Fruit fly (Drosophila melanogaster) whole organism, embryonic: Measurements from ENCODE around the gene Gr64f.

Experiments
- Asciz ChIP-seq: fragments of 200-800 bp; sonication (Bioruptor generic); optimal IDR thresholded peaks from 2 replicates; lab custom pipeline; 2017; ENCODE audit warnings: missing biosample characterization, mild to moderate bottlenecking, missing genetic modification characterization, missing genetic modification reagents
- Blimp-1 ChIP-seq: fragments of 200-800 bp; sonication (Bioruptor generic); optimal IDR thresholded peaks from 3 replicates; lab custom pipeline; 2018; ENCODE audit warnings: missing biosample characterization, missing genetic modification characterization, mild to moderate bottlenecking, moderate library complexity, missing genetic modification reagents
- CG10147 ChIP-seq: fragments of 200-800 bp; sonication (Bioruptor generic); optimal IDR thresholded peaks from 2 replicates; lab custom pipeline; 2019; ENCODE audit warnings: missing biosample characterization, mild to moderate bottlenecking, missing genetic modification characterization, moderate library complexity
- CG10209 ChIP-seq: fragments of 200-800 bp; sonication (Bioruptor generic); optimal IDR thresholded peaks from 3 replicates; lab custom pipeline; 2017; ENCODE audit warnings: missing biosample characterization, mild to moderate bottlenecking, missing genetic modification characterization, missing genetic modification reagents
- CG12659 ChIP-seq: fragments of 200-800 bp; sonication (Bioruptor generic); optimal IDR thresholded peaks from 3 replicates; lab custom pipeline; 2017; ENCODE audit warnings: mild to moderate bottlenecking, missing biosample characterization, missing genetic modification reagents, missing genetic modification characterization
- CG13123 ChIP-seq: fragments of 200-800 bp; sonication (Bioruptor generic); optimal IDR thresholded peaks from 2 replicates; lab custom pipeline; 2016; ENCODE audit warnings: missing biosample characterization, missing genetic modification characterization
- CG14965 ChIP-seq: fragments of 200-800 bp; sonication (Bioruptor generic); optimal IDR thresholded peaks from 2 replicates; lab custom pipeline; 2016; ENCODE audit warnings: missing biosample characterization, missing genetic modification characterization, borderline replicate concordance
- CG18011 ChIP-seq: fragments of 200-800 bp; sonication (Bioruptor generic); optimal IDR thresholded peaks from 2 replicates; lab custom pipeline; 2017; ENCODE audit warnings: missing biosample characterization, missing genetic modification characterization, mild to moderate bottlenecking, moderate library complexity, missing genotype
- CG2875 ChIP-seq: fragments of 200-800 bp; sonication (Bioruptor generic); optimal IDR thresholded peaks from 2 replicates; lab custom pipeline; 2017; ENCODE audit warnings: missing biosample characterization, mild to moderate bottlenecking, missing genetic modification characterization, missing genetic modification reagents
- CG31365 ChIP-seq: fragments of 200-800 bp; sonication (Bioruptor generic); optimal IDR thresholded peaks from 2 replicates; lab custom pipeline; 2018; ENCODE audit warnings: missing biosample characterization, mild to moderate bottlenecking, missing genetic modification characterization
- CG33213 ChIP-seq: fragments of 200-800 bp; sonication (Bioruptor generic); optimal IDR thresholded peaks from 3 replicates; lab custom pipeline; 2016; ENCODE audit warnings: missing biosample characterization, missing genetic modification characterization
- CG34224 ChIP-seq: fragments of 200-800 bp; sonication (Bioruptor generic); IDR thresholded peaks from 3 replicates; pipeline ENCODE4 v1.3.6; 2022; ENCODE audit warnings: missing biosample characterization, missing genetic modification characterization; ENCODE audit not compliant: partially characterized antibody
- CG43689 ChIP-seq: fragments of 200-800 bp; sonication (Bioruptor generic); IDR thresholded peaks from 2 replicates; pipeline ENCODE4 v1.3.6; 2022; ENCODE audit warnings: missing biosample characterization, missing genetic modification characterization
- CG4424 ChIP-seq: fragments of 200-800 bp; sonication (Bioruptor generic); optimal IDR thresholded peaks from 3 replicates; lab custom pipeline; 2016; ENCODE audit warnings: missing biosample characterization, missing genetic modification characterization
- CG4854 ChIP-seq: fragments of 200-800 bp; sonication (Bioruptor generic); optimal IDR thresholded peaks from 2 replicates; lab custom pipeline; 2016; ENCODE audit warnings: missing biosample characterization, missing genetic modification characterization, inconsistent platforms
- CG8924 ChIP-seq: fragments of 200-800 bp; optimal IDR thresholded peaks from 3 replicates; lab custom pipeline; 2019; ENCODE audit warnings: missing biosample characterization, mild to moderate bottlenecking, missing genetic modification characterization, moderate library complexity
- CG9727 ChIP-seq: fragments of 200-800 bp; sonication (Bioruptor generic); optimal IDR thresholded peaks from 3 replicates; lab custom pipeline; 2017; ENCODE audit warnings: missing biosample characterization, mild to moderate bottlenecking, missing genetic modification characterization
- Dp ChIP-seq: fragments of 200-800 bp; sonication (Bioruptor generic); optimal IDR thresholded peaks from 2 replicates; lab custom pipeline; 2018; ENCODE audit warnings: missing biosample characterization, mild to moderate bottlenecking, missing genetic modification characterization, moderate library complexity
- E2f1 ChIP-seq: fragments of 200-800 bp; sonication (Bioruptor generic); IDR thresholded peaks from 2 replicates; pipeline ENCODE4 v1.3.6; 2022; ENCODE audit warnings: missing biosample characterization, missing genetic modification characterization
- Gsc ChIP-seq: fragments of 200-800 bp; sonication (Bioruptor generic); IDR thresholded peaks from 2 replicates; pipeline ENCODE4 v1.3.6; 2022; ENCODE audit warnings: missing biosample characterization, missing genetic modification characterization
- HLH54F ChIP-seq: fragments of 200-800 bp; sonication (Bioruptor generic); optimal IDR thresholded peaks from 3 replicates; lab custom pipeline; 2016; ENCODE audit warnings: missing biosample characterization, missing genetic modification characterization
- Hand ChIP-seq: fragments of 200-800 bp; sonication (Bioruptor generic); optimal IDR thresholded peaks from 2 replicates; lab custom pipeline; 2017; ENCODE audit warnings: mild to moderate bottlenecking, missing biosample characterization, missing genetic modification reagents, missing genetic modification characterization
- NC2β ChIP-seq: fragments of 200-800 bp; sonication (Bioruptor generic); optimal IDR thresholded peaks from 2 replicates; lab custom pipeline; 2016; ENCODE audit warnings: missing biosample characterization, missing genetic modification characterization
- Neu2 ChIP-seq: fragments of 200-800 bp; sonication (Bioruptor generic); optimal IDR thresholded peaks from 3 replicates; lab custom pipeline; 2016; ENCODE audit warnings: missing biosample characterization, missing genetic modification characterization, borderline replicate concordance
- PHDP ChIP-seq: fragments of 200-800 bp; sonication (Bioruptor generic); optimal IDR thresholded peaks from 3 replicates; lab custom pipeline; 2018; ENCODE audit warnings: missing biosample characterization, mild to moderate bottlenecking, missing genetic modification characterization, moderate library complexity
- Rfx ChIP-seq: fragments of 200-800 bp; sonication (Bioruptor generic); IDR thresholded peaks from 2 replicates; pipeline ENCODE4 v1.3.6; 2022; ENCODE audit warnings: missing biosample characterization, missing genetic modification characterization
- Rx ChIP-seq: fragments of 200-800 bp; sonication (Bioruptor generic); IDR thresholded peaks from 2 replicates; pipeline ENCODE4 v1.3.6; 2022; ENCODE audit warnings: missing biosample characterization, missing genetic modification characterization
- Scr ChIP-seq: fragments of 200-800 bp; sonication (Bioruptor generic); IDR thresholded peaks from 2 replicates; pipeline ENCODE4 v1.3.6; 2022; ENCODE audit warnings: missing biosample characterization, missing genetic modification characterization; ENCODE audit not compliant: partially characterized antibody
- Sin3A ChIP-seq: fragments of >200 bp; optimal IDR thresholded peaks from 2 replicates; lab custom pipeline; 2018
- Sox100B ChIP-seq: fragments of 200-800 bp; sonication (Bioruptor generic); optimal IDR thresholded peaks from 3 replicates; lab custom pipeline; 2018; ENCODE audit warnings: missing biosample characterization, mild to moderate bottlenecking, missing genetic modification characterization
- Tbp ChIP-seq: fragments of >200 bp; optimal IDR thresholded peaks from 2 replicates; lab custom pipeline; 2018; ENCODE audit warnings: missing biosample characterization, missing genetic modification characterization
- Xbp1 ChIP-seq: fragments of 200-800 bp; sonication (Bioruptor generic); optimal IDR thresholded peaks from 3 replicates; lab custom pipeline; 2016; ENCODE audit warnings: missing biosample characterization, mild to moderate bottlenecking, missing genetic modification characterization
- bowl ChIP-seq: fragments of 200-800 bp; sonication (Bioruptor generic); IDR thresholded peaks from 2 replicates; pipeline ENCODE4 v1.3.6; 2022; ENCODE audit warnings: missing biosample characterization, missing genetic modification characterization
- cad ChIP-seq: fragments of >200 bp; optimal IDR thresholded peaks from 2 replicates; lab custom pipeline; 2017; ENCODE audit warnings: missing biosample characterization, missing genetic modification characterization
- gem ChIP-seq: fragments of 200-800 bp; sonication (Bioruptor generic); optimal IDR thresholded peaks from 2 replicates; lab custom pipeline; 2019; ENCODE audit warnings: missing biosample characterization, mild to moderate bottlenecking, missing genetic modification characterization, moderate library complexity
- gfzf ChIP-seq: fragments of 200-800 bp; sonication (Bioruptor generic); optimal IDR thresholded peaks from 2 replicates; lab custom pipeline; 2016; ENCODE audit warnings: missing biosample characterization, mild to moderate bottlenecking, missing genetic modification characterization, moderate library complexity
- grn ChIP-seq: fragments of 200-800 bp; sonication (Bioruptor generic); optimal IDR thresholded peaks from 3 replicates; lab custom pipeline; 2017; ENCODE audit warnings: missing biosample characterization, missing genetic modification characterization
- gro ChIP-seq: fragments of 200-800 bp; sonication (Bioruptor generic); optimal IDR thresholded peaks from 2 replicates; lab custom pipeline; 2016; ENCODE audit warnings: missing biosample characterization, missing genetic modification characterization
- ham ChIP-seq: fragments of 200-800 bp; sonication (Bioruptor generic); IDR thresholded peaks from 2 replicates; pipeline ENCODE4 v1.3.6; 2022; ENCODE audit warnings: missing biosample characterization, missing genetic modification characterization
- hth ChIP-seq: fragments of >200 bp; optimal IDR thresholded peaks from 2 replicates; lab custom pipeline; 2017; ENCODE audit warnings: inconsistent platforms
- jigr1 ChIP-seq: fragments of 200-800 bp; sonication (Bioruptor generic); IDR thresholded peaks from 3 replicates; pipeline ENCODE4 v1.3.6; 2022; ENCODE audit warnings: missing biosample characterization, missing genetic modification characterization
- ken ChIP-seq: fragments of 200-800 bp; sonication (Bioruptor generic); IDR thresholded peaks from 3 replicates; pipeline ENCODE4 v1.3.6; 2022; ENCODE audit warnings: missing biosample characterization, missing genetic modification characterization
- lab ChIP-seq: fragments of 200-800 bp; sonication (Bioruptor generic); optimal IDR thresholded peaks from 3 replicates; lab custom pipeline; 2017; ENCODE audit warnings: missing biosample characterization, missing genetic modification characterization, mild to moderate bottlenecking, moderate library complexity, missing genetic modification reagents
- lmd ChIP-seq: fragments of 200-800 bp; sonication (Bioruptor generic); IDR thresholded peaks from 2 replicates; pipeline ENCODE4 v1.3.6; 2022; ENCODE audit warnings: missing biosample characterization, missing genetic modification characterization
- lola ChIP-seq, 3 experiments: fragments of >200 bp in 2 of 3; fragments of 200-800 bp in 1 of 3; sonication (Bioruptor generic) in 1 of 3; optimal IDR thresholded peaks; 2 replicates each; lab custom pipeline; 2017 to 2019; ENCODE audit warnings: missing biosample characterization in 3 of 3, missing genetic modification characterization in 3 of 3, mild to moderate bottlenecking in 1 of 3, moderate library complexity in 1 of 3
- run ChIP-seq: fragments of 200-800 bp; sonication (Bioruptor generic); optimal IDR thresholded peaks from 3 replicates; lab custom pipeline; 2018; ENCODE audit warnings: missing biosample characterization, mild to moderate bottlenecking, missing genetic modification characterization
- scrt ChIP-seq: fragments of 200-800 bp; sonication (Bioruptor generic); optimal IDR thresholded peaks from 2 replicates; lab custom pipeline; 2018; ENCODE audit warnings: missing biosample characterization, mild to moderate bottlenecking, missing genetic modification characterization, moderate library complexity
- slou ChIP-seq: fragments of 200-800 bp; sonication (Bioruptor generic); optimal IDR thresholded peaks from 3 replicates; lab custom pipeline; 2016; ENCODE audit warnings: missing biosample characterization, missing genetic modification characterization
- tna ChIP-seq: fragments of 200-800 bp; sonication (Bioruptor generic); IDR thresholded peaks from 2 replicates; pipeline ENCODE4 v1.3.6; 2022; ENCODE audit warnings: missing biosample characterization, missing genetic modification characterization; ENCODE audit not compliant: partially characterized antibody
- vvl ChIP-seq: fragments of 200-800 bp; sonication (Bioruptor generic); IDR thresholded peaks from 2 replicates; pipeline ENCODE4 v1.3.6; 2022; ENCODE audit warnings: missing biosample characterization, missing genetic modification characterization

Gr64f gene

dm6 chr3L:4040247-4040925, 4.8 kb downstream of the Gr64f start, which contains the start of the genes CG11593 and Rcd5 (continued):
- TF ChIP-seq CG8924 (peak; percentile 61), Scr (peak; percentile 28; the same call in 1 of the 2 replicates), CG14965 (GFP tag; lab: Kevin White, UChicago) (no peak), CG10209 (GFP tag; lab: Kevin White, UChicago) (peak; percentile 65), CG2875 (GFP tag; lab: Kevin White, UChicago) (no peak), Blimp-1 (no peak), lmd (GFP tag; lab: Robert Waterston, UW) (peak; percentile 81), NC2β (GFP tag; lab: Kevin White, UChicago) (no peak), tna (GFP tag; lab: Robert Waterston, UW) (no peak), cad (GFP tag; lab: Kevin White, UChicago) (no peak), Gsc (GFP tag; lab: Robert Waterston, UW) (peak; percentile 50), jigr1 (GFP tag; lab: Robert Waterston, UW) (peak; percentile 63; the same call in 1 of the 3 replicates), CG4424 (GFP tag; lab: Kevin White, UChicago) (peak; percentile 64), lola (GFP tag; optimal IDR thresholded peaks at IDR 0.05; lab: Kevin White, UChicago) (no peak), CG12659 (GFP tag; lab: Kevin White, UChicago) (peak; percentile 84), slou (GFP tag; lab: Kevin White, UChicago) (peak; percentile 32), vvl (peak; percentile 83), ham (GFP tag; lab: Robert Waterston, UW) (peak; percentile 59), bowl (no peak), Hand (GFP tag; lab: Kevin White, UChicago) (no peak), Dp (GFP tag; lab: Kevin White, UChicago) (peak; percentile 39), gro (GFP tag; lab: Kevin White, UChicago) (no peak), scrt (GFP tag; lab: Kevin White, UChicago) (no peak), CG10147 (no peak), CG13123 (peak; percentile 25), Rfx (peak; percentile 89), CG43689 (GFP tag; lab: Robert Waterston, UW) (no peak), Tbp (GFP tag; lab: Kevin White, UChicago) (no peak), CG9727 (GFP tag; lab: Kevin White, UChicago) (peak; percentile 63), gem (tag; lab: Kevin White, UChicago) (no peak), CG31365 (no peak), gfzf (GFP tag; lab: Kevin White, UChicago) (peak; percentile 53), Sox100B (GFP tag; lab: Kevin White, UChicago) (no peak), lab (peak; percentile 77), Asciz (no peak), ken (GFP tag; lab: Robert Waterston, UW) (peak; percentile 86), E2f1 (GFP tag; lab: Robert Waterston, UW) (peak; percentile 83), CG18011 (GFP tag; lab: Kevin White, UChicago) (no peak), HLH54F (GFP tag; lab: Kevin White, UChicago) (peak; percentile 20), hth (lab: Kevin White, UChicago) (no peak), PHDP (tag; lab: Kevin White, UChicago) (no peak), CG33213 (GFP tag; lab: Kevin White, UChicago) (no peak), Rx (GFP tag; lab: Robert Waterston, UW) (peak; percentile 52; the same call in 1 of the 2 replicates), CG4854 (no peak), Neu2 (GFP tag; lab: Kevin White, UChicago) (no peak), run (tag; lab: Kevin White, UChicago) (no peak), CG34224 (GFP tag; lab: Robert Waterston, UW) (0 out of 3 replicates have a peak, but pooled peaks have one; percentile 14), Sin3A (peak; percentile 61), Xbp1 (GFP tag; lab: Kevin White, UChicago) (peak; percentile 78), grn (GFP tag; lab: Kevin White, UChicago) (no peak)
